Fruit fly (Drosophila melanogaster) whole organism, embryonic: Measurements from ENCODE around the gene Myo95E.
A peak's percentile ranks its signal among the peaks of the same experiment; 100 is the strongest.

ENCODE experiments used
- Abd-B ChIP-seq: fragments of 200-800 bp; sonication (Bioruptor generic); optimal IDR thresholded peaks from 2 replicates; lab custom pipeline; 2018; ENCODE audit warnings: missing biosample characterization, mild to moderate bottlenecking, missing genetic modification characterization, moderate library complexity
- CG10147 ChIP-seq: fragments of 200-800 bp; sonication (Bioruptor generic); optimal IDR thresholded peaks from 2 replicates; lab custom pipeline; 2019; ENCODE audit warnings: missing biosample characterization, mild to moderate bottlenecking, missing genetic modification characterization, moderate library complexity
- CG10267 ChIP-seq: fragments of 200-800 bp; sonication (Bioruptor generic); optimal IDR thresholded peaks from 2 replicates; lab custom pipeline; 2018; ENCODE audit warnings: missing biosample characterization, mild to moderate bottlenecking, missing genetic modification characterization, moderate library complexity
- CG13287 ChIP-seq: fragments of 200-800 bp; sonication (Bioruptor generic); IDR thresholded peaks from 2 replicates; pipeline ENCODE4 v1.3.6; 2022; ENCODE audit warnings: missing biosample characterization, missing genetic modification characterization; ENCODE audit not compliant: partially characterized antibody
- CG14050 ChIP-seq: fragments of 200-800 bp; sonication (Bioruptor generic); IDR thresholded peaks from 3 replicates; pipeline ENCODE4 v1.3.6; 2022; ENCODE audit warnings: missing biosample characterization, missing genetic modification characterization
- CG14710 ChIP-seq: fragments of 200-800 bp; sonication (Bioruptor generic); optimal IDR thresholded peaks from 3 replicates; lab custom pipeline; 2019; ENCODE audit warnings: missing biosample characterization, mild to moderate bottlenecking, missing genetic modification characterization, moderate library complexity
- CG17359 ChIP-seq: fragments of 200-800 bp; sonication (Bioruptor generic); optimal IDR thresholded peaks from 3 replicates; lab custom pipeline; 2018; ENCODE audit warnings: missing biosample characterization, mild to moderate bottlenecking, missing genetic modification characterization, moderate library complexity
- CG17802 ChIP-seq: fragments of 200-800 bp; sonication (Bioruptor generic); optimal IDR thresholded peaks from 2 replicates; lab custom pipeline; 2018; ENCODE audit warnings: missing biosample characterization, mild to moderate bottlenecking, missing genetic modification characterization, moderate library complexity
- CG2116 ChIP-seq: fragments of 200-800 bp; sonication (Bioruptor generic); optimal IDR thresholded peaks from 3 replicates; lab custom pipeline; 2018; ENCODE audit warnings: missing biosample characterization, mild to moderate bottlenecking, missing genetic modification characterization
- CG2889 ChIP-seq: fragments of 200-800 bp; sonication (Bioruptor generic); IDR thresholded peaks from 3 replicates; pipeline ENCODE4 v1.3.6; 2022; ENCODE audit warnings: missing biosample characterization, missing genetic modification characterization
- CG34422 ChIP-seq: fragments of 200-800 bp; sonication (Bioruptor generic); IDR thresholded peaks from 3 replicates; pipeline ENCODE4 v1.3.6; 2022; ENCODE audit warnings: missing biosample characterization, missing genetic modification characterization
- CG3838 ChIP-seq: fragments of 200-800 bp; sonication (Bioruptor generic); optimal IDR thresholded peaks from 3 replicates; lab custom pipeline; 2016; ENCODE audit warnings: missing biosample characterization, missing genetic modification characterization
- CG3847 ChIP-seq: fragments of 200-800 bp; sonication (Bioruptor generic); IDR thresholded peaks from 2 replicates; pipeline ENCODE4 v1.3.6; 2022; ENCODE audit warnings: missing biosample characterization, missing genetic modification characterization
- CG4617 ChIP-seq: fragments of 200-800 bp; sonication (Bioruptor generic); optimal IDR thresholded peaks from 3 replicates; lab custom pipeline; 2016; ENCODE audit warnings: missing biosample characterization, missing genetic modification characterization, borderline replicate concordance
- CG6791 ChIP-seq: fragments of 200-800 bp; sonication (Bioruptor generic); IDR thresholded peaks from 3 replicates; pipeline ENCODE4 v1.3.6; 2022; ENCODE audit warnings: missing biosample characterization, missing genetic modification characterization; ENCODE audit not compliant: partially characterized antibody
- CG9215 ChIP-seq: fragments of 200-800 bp; sonication (Bioruptor generic); IDR thresholded peaks from 2 replicates; pipeline ENCODE4 v1.3.6; 2022; ENCODE audit warnings: missing biosample characterization, missing genetic modification characterization
- Dek ChIP-seq: fragments of 200-800 bp; sonication (Bioruptor generic); optimal IDR thresholded peaks from 3 replicates; lab custom pipeline; 2019; ENCODE audit warnings: missing biosample characterization, mild to moderate bottlenecking, missing genetic modification characterization, moderate library complexity
- Dll ChIP-seq: fragments of 200-800 bp; sonication (Bioruptor generic); IDR thresholded peaks from 4 replicates; pipeline ENCODE4 v1.3.6; 2022; ENCODE audit warnings: missing biosample characterization, missing genetic modification characterization; ENCODE audit not compliant: partially characterized antibody
- Dp ChIP-seq: fragments of 200-800 bp; sonication (Bioruptor generic); optimal IDR thresholded peaks from 2 replicates; lab custom pipeline; 2018; ENCODE audit warnings: missing biosample characterization, mild to moderate bottlenecking, missing genetic modification characterization, moderate library complexity
- Dref ChIP-seq: fragments of 200-800 bp; sonication (Bioruptor generic); IDR thresholded peaks from 2 replicates; pipeline ENCODE4 v1.3.6; 2022; ENCODE audit warnings: missing biosample characterization, missing genetic modification characterization
- E2f2 ChIP-seq: fragments of 200-800 bp; sonication (Bioruptor generic); IDR thresholded peaks from 2 replicates; pipeline ENCODE4 v1.3.6; 2022; ENCODE audit warnings: missing biosample characterization, missing genetic modification characterization
- Ets65A ChIP-seq: fragments of 200-800 bp; sonication (Bioruptor generic); peaks from one replicate; lab custom pipeline; 2016; ENCODE audit warnings: missing biosample characterization, missing genetic modification characterization
- MBD-R2 ChIP-seq: fragments of 200-800 bp; sonication (Bioruptor generic); IDR thresholded peaks from 2 replicates; pipeline ENCODE4 v1.3.6; 2022; ENCODE audit warnings: missing biosample characterization, missing genetic modification characterization
- Med ChIP-seq: fragments of 200-800 bp; sonication (Bioruptor generic); peaks from one replicate; lab custom pipeline; 2016; ENCODE audit warnings: missing biosample characterization, missing genetic modification characterization, mild to moderate bottlenecking, inconsistent platforms, moderate library complexity
- Myb ChIP-seq: fragments of 200-800 bp; sonication (Bioruptor generic); optimal IDR thresholded peaks from 2 replicates; lab custom pipeline; 2016; ENCODE audit warnings: missing biosample characterization, missing genetic modification characterization
- Neu2 ChIP-seq: fragments of 200-800 bp; sonication (Bioruptor generic); optimal IDR thresholded peaks from 3 replicates; lab custom pipeline; 2016; ENCODE audit warnings: missing biosample characterization, missing genetic modification characterization, borderline replicate concordance
- Nf-YB ChIP-seq: fragments of 200-800 bp; sonication (Bioruptor generic); optimal IDR thresholded peaks from 3 replicates; lab custom pipeline; 2019; ENCODE audit warnings: missing biosample characterization, mild to moderate bottlenecking, missing genetic modification characterization, moderate library complexity
- Pdp1 ChIP-seq, 2 experiments: fragments of 200-800 bp; sonication (Bioruptor generic); optimal IDR thresholded peaks; 3 replicates each; lab custom pipeline; 2016; ENCODE audit warnings: missing biosample characterization in 2 of 2, missing genetic modification characterization in 2 of 2, mild to moderate bottlenecking in 1 of 2, moderate library complexity in 1 of 2
- Ptx1 ChIP-seq: fragments of 200-800 bp; sonication (Bioruptor generic); IDR thresholded peaks from 2 replicates; pipeline ENCODE4 v1.3.6; 2022; ENCODE audit warnings: missing biosample characterization, missing genetic modification characterization
- Scr ChIP-seq: fragments of 200-800 bp; sonication (Bioruptor generic); IDR thresholded peaks from 2 replicates; pipeline ENCODE4 v1.3.6; 2022; ENCODE audit warnings: missing biosample characterization, missing genetic modification characterization; ENCODE audit not compliant: partially characterized antibody
- Sin3A ChIP-seq: fragments of >200 bp; optimal IDR thresholded peaks from 2 replicates; lab custom pipeline; 2018
- Sry-δ ChIP-seq: fragments of 200-800 bp; sonication (Bioruptor generic); optimal IDR thresholded peaks from 2 replicates; lab custom pipeline; 2016; ENCODE audit warnings: missing biosample characterization, missing genetic modification characterization
- YL-1 ChIP-seq: fragments of 200-800 bp; sonication (Bioruptor generic); optimal IDR thresholded peaks from 3 replicates; lab custom pipeline; 2017; ENCODE audit warnings: missing biosample characterization, mild to moderate bottlenecking, missing genetic modification characterization
- bbx ChIP-seq: fragments of 200-800 bp; sonication (Bioruptor generic); IDR thresholded peaks from 2 replicates; pipeline ENCODE4 v1.3.6; 2022; ENCODE audit warnings: missing biosample characterization, missing genetic modification characterization; ENCODE audit not compliant: partially characterized antibody
- bigmax ChIP-seq: fragments of 200-800 bp; sonication (Bioruptor generic); optimal IDR thresholded peaks from 2 replicates; lab custom pipeline; 2018; ENCODE audit warnings: missing biosample characterization, mild to moderate bottlenecking, missing genetic modification characterization
- chif ChIP-seq, 2 experiments: fragments of 200-800 bp; sonication (Bioruptor generic); optimal IDR thresholded peaks; 3 replicates each; lab custom pipeline; 2016; ENCODE audit warnings: missing biosample characterization in 2 of 2, missing genetic modification characterization in 2 of 2
- dati ChIP-seq: fragments of 200-800 bp; sonication (Bioruptor generic); IDR thresholded peaks from 2 replicates; pipeline ENCODE4 v1.3.6; 2022; ENCODE audit warnings: missing biosample characterization, missing genetic modification characterization
- hbn ChIP-seq: fragments of 200-800 bp; sonication (Bioruptor generic); IDR thresholded peaks from 2 replicates; pipeline ENCODE4 v1.3.6; 2022; ENCODE audit warnings: missing biosample characterization, missing genetic modification characterization; ENCODE audit not compliant: partially characterized antibody
- hkb ChIP-seq, 2 experiments: fragments of 200-800 bp in 1 of 2; fragments of >200 bp in 1 of 2; sonication (Bioruptor generic) in 1 of 2; IDR thresholded peaks in 1 of 2; optimal IDR thresholded peaks in 1 of 2; 2 replicates each; pipeline versions ENCODE4 v1.3.6 to Lab custom; 2017 to 2022; ENCODE audit warnings: missing biosample characterization in 1 of 2, missing genetic modification characterization in 1 of 2
- ind ChIP-seq: fragments of 200-800 bp; sonication (Bioruptor generic); optimal IDR thresholded peaks from 3 replicates; lab custom pipeline; 2016; ENCODE audit warnings: missing biosample characterization, missing genetic modification characterization
- knrl ChIP-seq: fragments of 200-800 bp; sonication (Bioruptor generic); IDR thresholded peaks from 3 replicates; pipeline ENCODE4 v1.3.6; 2022; ENCODE audit warnings: missing biosample characterization, missing genetic modification characterization; ENCODE audit not compliant: partially characterized antibody
- nmo ChIP-seq: fragments of 200-800 bp; sonication (Bioruptor generic); optimal IDR thresholded peaks from 2 replicates; lab custom pipeline; 2018; ENCODE audit warnings: missing biosample characterization, mild to moderate bottlenecking, missing genetic modification characterization, moderate library complexity
- pzg ChIP-seq: fragments of 200-800 bp; sonication (Bioruptor generic); optimal IDR thresholded peaks from 3 replicates; lab custom pipeline; 2018; ENCODE audit warnings: missing biosample characterization, mild to moderate bottlenecking, missing genetic modification characterization, moderate library complexity
- sens ChIP-seq: fragments of 200-800 bp; sonication (Bioruptor generic); peaks from one replicate; lab custom pipeline; 2016; ENCODE audit warnings: missing biosample characterization, missing genetic modification characterization
- slp2 ChIP-seq: fragments of 200-800 bp; sonication (Bioruptor generic); optimal IDR thresholded peaks from 2 replicates; lab custom pipeline; 2016; ENCODE audit warnings: missing biosample characterization, missing genetic modification characterization
- stwl ChIP-seq: fragments of 200-800 bp; sonication (Bioruptor generic); optimal IDR thresholded peaks from 3 replicates; lab custom pipeline; 2018; ENCODE audit warnings: missing biosample characterization, mild to moderate bottlenecking, missing genetic modification characterization, moderate library complexity
- trem ChIP-seq: fragments of 200-800 bp; optimal IDR thresholded peaks from 3 replicates; lab custom pipeline; 2019; ENCODE audit warnings: missing biosample characterization, mild to moderate bottlenecking, missing genetic modification characterization, moderate library complexity
- unc-4 ChIP-seq: fragments of 200-800 bp; sonication (Bioruptor generic); IDR thresholded peaks from 2 replicates; pipeline ENCODE4 v1.3.6; 2022; ENCODE audit warnings: missing biosample characterization, missing genetic modification characterization; ENCODE audit not compliant: partially characterized antibody
- wek ChIP-seq: fragments of 200-800 bp; sonication (Bioruptor generic); optimal IDR thresholded peaks from 3 replicates; lab custom pipeline; 2018; ENCODE audit warnings: missing biosample characterization, mild to moderate bottlenecking, missing genetic modification characterization, moderate library complexity

Gene Myo95E

dm6 chr3R:24130080-24130479 is 31.2 kb downstream of the Myo95E start, which contains the start of the genes GatB and Tsc1 (continued):
- TF ChIP-seq wek, result peak; percentile 17
- TF ChIP-seq Scr (GFP tag; lab: Robert Waterston, UW), result peak; percentile 37
- TF ChIP-seq Sin3A (lab: Kevin White, UChicago), result peak; percentile 61
- peak; percentile 65 for TF ChIP-seq stwl (tag; lab: Kevin White, UChicago)
- peak; percentile 97 for TF ChIP-seq CG3838
- TF ChIP-seq Dref (GFP tag; lab: Robert Waterston, UW), result peak; percentile 61
- peak; percentile 45 for TF ChIP-seq Sry-δ
- TF ChIP-seq Med (GFP tag; lab: Kevin White, UChicago), result peak; percentile 48
- no peak for TF ChIP-seq CG17802 (tag; lab: Kevin White, UChicago)
- TF ChIP-seq unc-4 (GFP tag; lab: Robert Waterston, UW), result peak; percentile 43; the same call in 1 of the 2 replicates
- TF ChIP-seq bbx, result peak; percentile 50; the same call in 1 of the 2 replicates
- no peak for TF ChIP-seq Dek
- peak; percentile 14 for TF ChIP-seq CG14710
- TF ChIP-seq CG2889 (GFP tag; lab: Robert Waterston, UW), result no peak
- TF ChIP-seq bigmax (GFP tag; lab: Kevin White, UChicago), result peak; percentile 82
- TF ChIP-seq ind, result no peak
- TF ChIP-seq nmo (GFP tag; lab: Kevin White, UChicago), result peak; percentile 34
- TF ChIP-seq Nf-YB (GFP tag; lab: Kevin White, UChicago), result peak; percentile 36
- no peak for TF ChIP-seq CG17359 (tag; lab: Kevin White, UChicago)
- TF ChIP-seq CG10267 (tag; lab: Kevin White, UChicago), result no peak
- TF ChIP-seq pzg (GFP tag; lab: Kevin White, UChicago), result peak; percentile 74
- TF ChIP-seq Abd-B, result no peak
- peak in 1 of 2 experiments; percentile 82 for TF ChIP-seq Pdp1 (GFP tag; optimal IDR thresholded peaks at IDR 0.05; lab: Kevin White, UChicago)
- TF ChIP-seq CG9215 (GFP tag; lab: Robert Waterston, UW), result no peak
- peak; percentile 73 for TF ChIP-seq Neu2 (GFP tag; lab: Kevin White, UChicago)
- no peak for TF ChIP-seq CG14050
- TF ChIP-seq CG4617, result peak; percentile 75
- peak; percentile 38; the same call in 1 of the 2 replicates for TF ChIP-seq hbn
- peak; percentile 43 for TF ChIP-seq Ets65A (GFP tag; lab: Kevin White, UChicago)
- no peak for TF ChIP-seq dati (GFP tag; lab: Robert Waterston, UW)
- no peak for TF ChIP-seq chif (GFP tag; optimal IDR thresholded peaks at IDR 0.05; lab: Kevin White, UChicago)
- TF ChIP-seq knrl (GFP tag; lab: Robert Waterston, UW), result peak; percentile 38; the same call in 1 of the 3 replicates
- TF ChIP-seq Ptx1 (GFP tag; lab: Robert Waterston, UW), result no peak
- peak; percentile 6 for TF ChIP-seq sens (GFP tag; lab: Kevin White, UChicago)
- TF ChIP-seq Dll (GFP tag; lab: Robert Waterston, UW), result 0 out of 4 replicates have a peak, but pooled peaks have one; percentile 26
- peak; percentile 45 for TF ChIP-seq CG2116 (GFP tag; lab: Kevin White, UChicago)
- peak; percentile 66 for TF ChIP-seq hkb (optimal IDR thresholded peaks at IDR 0.05; lab: Kevin White, UChicago)
- TF ChIP-seq hkb (GFP tag; IDR thresholded peaks at IDR 0.05; lab: Robert Waterston, UW), result no peak
- peak; percentile 98 for TF ChIP-seq MBD-R2
- TF ChIP-seq CG34422 (GFP tag; lab: Robert Waterston, UW), result peak; percentile 52; the same call in 1 of the 3 replicates
- TF ChIP-seq CG3847 (GFP tag; lab: Robert Waterston, UW), result peak; percentile 68
- TF ChIP-seq Dp (GFP tag; lab: Kevin White, UChicago), result peak; percentile 65
- TF ChIP-seq CG10147 (GFP tag; lab: Kevin White, UChicago), result no peak
- peak; percentile 72 for TF ChIP-seq E2f2 (GFP tag; lab: Robert Waterston, UW)
- TF ChIP-seq YL-1 (GFP tag; lab: Kevin White, UChicago), result peak; percentile 36
- no peak for TF ChIP-seq slp2 (GFP tag; lab: Kevin White, UChicago)
- peak; percentile 48 for TF ChIP-seq trem
- TF ChIP-seq CG13287, result peak; percentile 69
- TF ChIP-seq Myb (GFP tag; lab: Kevin White, UChicago), result peak; percentile 19
- TF ChIP-seq CG6791, result peak; percentile 56; the same call in 1 of the 3 replicates
